Fruit fly (Drosophila melanogaster): ENCODE results near the gene Npc1a.

Npc1a gene

DNA sequence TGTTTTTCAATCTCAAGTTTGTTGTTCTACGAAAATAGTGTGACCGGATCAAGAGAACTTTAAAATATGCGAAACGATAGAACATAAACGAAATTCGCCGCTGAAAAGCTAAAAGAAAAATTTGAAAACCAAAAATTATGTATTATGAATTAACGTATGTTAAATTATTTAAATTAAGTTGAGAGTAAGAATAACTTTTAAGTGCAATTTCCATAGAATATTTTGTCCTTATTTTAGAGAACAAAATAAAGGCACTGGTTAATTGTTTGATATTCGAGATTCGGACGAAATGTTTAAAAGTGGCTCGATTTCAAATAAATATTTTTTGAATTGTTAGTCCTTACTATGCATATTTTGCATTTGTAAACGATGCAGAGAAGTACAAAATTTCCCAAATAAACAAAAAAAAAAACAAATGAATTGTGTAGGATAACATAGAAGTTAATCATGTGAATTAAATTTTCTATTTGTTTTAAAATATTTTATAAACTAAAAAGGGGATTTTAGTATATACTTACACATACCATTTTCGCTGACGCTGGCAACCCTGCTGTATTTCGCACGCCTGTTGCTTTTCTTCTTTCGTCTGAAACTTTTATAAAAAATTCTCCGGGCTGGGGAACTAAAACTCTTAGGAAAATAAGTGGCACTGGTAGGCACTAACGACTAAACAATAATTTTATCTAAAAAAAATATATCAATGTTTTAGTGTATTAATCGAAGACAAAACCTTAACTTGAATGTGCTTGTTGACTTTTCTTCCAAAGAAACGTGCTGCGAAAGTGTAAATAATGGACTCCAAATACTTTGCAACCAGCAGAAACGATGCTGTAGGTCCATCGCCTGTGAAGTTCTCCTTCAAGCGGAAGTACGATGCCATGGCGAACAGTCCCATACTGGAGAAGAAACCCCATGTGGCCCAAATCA, 10.1 kb downstream of the Npc1a start, which contains the start of the genes CG5727 and ath (continued):
- TF ChIP-seq exex (tag; optimal IDR thresholded peaks at IDR 0.05) (no peak), Blimp-1 (GFP tag; optimal IDR thresholded peaks at IDR 0.05) (no peak), CG3163 (GFP tag; optimal IDR thresholded peaks at IDR 0.05) (no peak), lbe (GFP tag; optimal IDR thresholded peaks at IDR 0.05) (no peak), vnd (GFP tag; IDR thresholded peaks at IDR 0.05; ENCODE audit: partially characterized antibody) (no peak), Bdp1 (GFP tag; optimal IDR thresholded peaks at IDR 0.05) (no peak), CG31365 (tag; optimal IDR thresholded peaks at IDR 0.05) (no peak), BEAF-32 (GFP tag; optimal IDR thresholded peaks at IDR 0.05) (peak; percentile 18), CG15696 (tag; optimal IDR thresholded peaks at IDR 0.05) (peak; percentile 5), CG30403 (GFP tag; optimal IDR thresholded peaks at IDR 0.05) (peak; percentile 26), Optix (GFP tag; IDR thresholded peaks at IDR 0.05) (no peak), Awh (GFP tag; IDR thresholded peaks at IDR 0.05) (peak; percentile 38; the same call in 1 of the 2 replicates), Deaf1 (tag; optimal IDR thresholded peaks at IDR 0.05) (no peak), CG4424 (GFP tag; optimal IDR thresholded peaks at IDR 0.05) (peak; percentile 34), vfl (GFP tag; optimal IDR thresholded peaks at IDR 0.05) (no peak), CG2116 (GFP tag; optimal IDR thresholded peaks at IDR 0.05) (no peak), Hmr (GFP tag; optimal IDR thresholded peaks at IDR 0.05) (no peak), oc (tag; optimal IDR thresholded peaks at IDR 0.05) (no peak), CG32532 (GFP tag; IDR thresholded peaks at IDR 0.05) (peak; percentile 16; the same call in 1 of the 2 replicates), HLH3B (GFP tag; IDR thresholded peaks at IDR 0.05) (no peak), btn (GFP tag; optimal IDR thresholded peaks at IDR 0.05) (no peak), CHES-1-like (GFP tag; optimal IDR thresholded peaks at IDR 0.05) (no peak), nom (GFP tag; optimal IDR thresholded peaks at IDR 0.05) (no peak), stc (GFP tag; IDR thresholded peaks at IDR 0.05) (no peak), CG18476 (GFP tag; optimal IDR thresholded peaks at IDR 0.05) (no peak), trh (GFP tag; optimal IDR thresholded peaks at IDR 0.05) (no peak), pfk (GFP tag; optimal IDR thresholded peaks at IDR 0.05) (no peak), CG13894 (tag; optimal IDR thresholded peaks at IDR 0.05) (no peak), nerfin-2 (GFP tag; IDR thresholded peaks at IDR 0.05; ENCODE audit: partially characterized antibody) (no peak), Sox102F (GFP tag; optimal IDR thresholded peaks at IDR 0.05) (no peak), NK7.1 (GFP tag; optimal IDR thresholded peaks at IDR 0.05) (no peak), CG6175 (GFP tag; IDR thresholded peaks at IDR 0.05) (no peak), lab (GFP tag; optimal IDR thresholded peaks at IDR 0.05) (no peak), pzg (GFP tag; optimal IDR thresholded peaks at IDR 0.05) (peak; percentile 13), her (GFP tag; optimal IDR thresholded peaks at IDR 0.05) (no peak), CG14965 (GFP tag; optimal IDR thresholded peaks at IDR 0.05; ENCODE audit: borderline replicate concordance) (no peak), CG9932 (GFP tag; IDR thresholded peaks at IDR 0.05) (no peak), CG4854 (GFP tag; optimal IDR thresholded peaks at IDR 0.05) (no peak), CG30431 (GFP tag; optimal IDR thresholded peaks at IDR 0.05) (no peak), schlank (tag; optimal IDR thresholded peaks at IDR 0.05) (no peak), CG3995 (GFP tag; optimal IDR thresholded peaks at IDR 0.05) (peak; percentile 15), fu2 (GFP tag; optimal IDR thresholded peaks at IDR 0.05) (no peak), CG10274 (GFP tag; optimal IDR thresholded peaks at IDR 0.05) (no peak), Camta (GFP tag; optimal IDR thresholded peaks at IDR 0.05) (no peak), CG15011 (GFP tag; optimal IDR thresholded peaks at IDR 0.05) (no peak), ham (GFP tag; IDR thresholded peaks at IDR 0.05) (no peak), CG7839 (tag; optimal IDR thresholded peaks at IDR 0.05) (no peak), nmo (GFP tag; optimal IDR thresholded peaks at IDR 0.05) (peak; percentile 50)
